Worm (Caenorhabditis elegans) whole organism, midembryonic: ENCODE results near the gene acn-1.

ENCODE experiments used
- T22C8.4 ChIP-seq: fragments of 200-800 bp; sonication (Bioruptor generic); IDR thresholded peaks from 2 replicates; pipeline ENCODE4 v1.3.6; 2022; ENCODE audit warnings: missing genetic modification characterization, missing compliant biosample characterization
- cog-1 ChIP-seq: sonication (generic microtip); optimal IDR thresholded peaks from 2 replicates; lab custom pipeline; 2016; ENCODE audit warnings: missing genetic modification characterization, missing compliant biosample characterization
- flt-1 ChIP-seq: fragments of 200-800 bp; sonication (Bioruptor generic); IDR thresholded peaks from 2 replicates; pipeline ENCODE4 v1.3.6; 2022; ENCODE audit warnings: missing genetic modification characterization, missing compliant biosample characterization
- klf-2 ChIP-seq: fragments of 200-800 bp; sonication (Bioruptor generic); conservative IDR thresholded peaks from 2 replicates; pipeline ENCODE4 v1.3.6; 2022; ENCODE audit warnings: missing genetic modification reagents, missing genetic modification characterization, missing compliant biosample characterization
- med-1 ChIP-seq: sonication (generic microtip); optimal IDR thresholded peaks from 2 replicates; lab custom pipeline; 2017; ENCODE audit warnings: missing genetic modification characterization, mild to moderate bottlenecking, missing compliant biosample characterization, antibody characterized with exemption, missing genetic modification reagents; ENCODE audit not compliant: insufficient read depth
- tab-1 ChIP-seq: fragments of 200-800 bp; sonication (Bioruptor generic); IDR thresholded peaks from 2 replicates; pipeline ENCODE4 v1.3.6; 2022; ENCODE audit warnings: missing genetic modification characterization, missing compliant biosample characterization
- ztf-23 ChIP-seq: fragments of 200-800 bp; sonication (Bioruptor generic); IDR thresholded peaks from 2 replicates; pipeline ENCODE4 v1.3.6; 2022; ENCODE audit warnings: missing genetic modification reagents, missing genetic modification characterization, missing compliant biosample characterization
- ztf-29 ChIP-seq: fragments of 200-800 bp; sonication (Bioruptor generic); IDR thresholded peaks from 2 replicates; pipeline ENCODE4 v1.3.6; 2022; ENCODE audit warnings: missing genetic modification reagents, missing genetic modification characterization, missing compliant biosample characterization

DNA sequence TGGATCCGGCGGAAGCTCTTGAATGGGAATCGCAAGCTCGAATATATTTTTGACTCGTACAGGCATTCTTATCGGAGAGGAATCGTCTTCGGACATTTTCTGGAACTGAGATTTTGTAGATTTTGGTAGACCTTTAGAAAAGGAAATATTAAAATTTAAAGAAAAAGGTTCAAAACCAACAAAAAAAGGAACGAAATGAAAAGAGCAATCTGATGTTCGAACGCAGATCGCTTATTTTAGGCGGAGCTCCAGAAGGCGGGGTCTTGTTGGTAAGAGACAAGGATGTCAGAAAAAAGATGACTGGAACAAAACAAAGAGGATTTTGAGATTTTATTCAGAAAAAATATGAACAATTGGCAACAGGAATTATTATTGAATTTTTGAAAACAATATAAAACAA is 10.1 kb upstream of the acn-1 start, which contains the start of gene C42D8.9:
- TF ChIP-seq ztf-29 (GFP tag; lab: Robert Waterston, UW) (no peak), klf-2 (GFP tag; lab: Robert Waterston, UW) (no peak), ztf-23 (no peak), tab-1 (no peak), T22C8.4 (GFP tag; lab: Robert Waterston, UW) (no peak), med-1 (GFP tag; lab: Kevin White, UChicago) (no peak), cog-1 (no peak), flt-1 (no peak)
